Fruit fly (Drosophila melanogaster) whole organism, wandering third instar larva: ENCODE results near the gene CG42538.

Source experiments
- CG32264 ChIP-seq: fragments of 200-800 bp; sonication (Bioruptor generic); optimal IDR thresholded peaks from 2 replicates; lab custom pipeline; 2016; ENCODE audit warnings: missing biosample characterization, missing genetic modification characterization
- CG9705 ChIP-seq: fragments of 200-800 bp; sonication (Bioruptor generic); optimal IDR thresholded peaks from 2 replicates; lab custom pipeline; 2018; ENCODE audit warnings: missing biosample characterization, mild to moderate bottlenecking, missing genetic modification characterization
- CrebA ChIP-seq: fragments of 200-800 bp; sonication (Bioruptor generic); optimal IDR thresholded peaks from 2 replicates; lab custom pipeline; 2016; ENCODE audit warnings: missing biosample characterization, mild to moderate bottlenecking, missing genetic modification characterization, borderline replicate concordance
- Dfd ChIP-seq: fragments of >200 bp; optimal IDR thresholded peaks from 2 replicates; lab custom pipeline; 2017; ENCODE audit warnings: missing biosample characterization, missing genetic modification characterization
- Dif ChIP-seq: fragments of 200-275, 200-300 bp; sonication (Bioruptor generic); optimal IDR thresholded peaks from 2 replicates; lab custom pipeline; 2018; ENCODE audit warnings: missing biosample characterization, missing genetic modification characterization; ENCODE audit not compliant: partially characterized antibody
- HLH106 ChIP-seq: fragments of 200-800 bp; optimal IDR thresholded peaks from 3 replicates; lab custom pipeline; 2019; ENCODE audit warnings: missing biosample characterization, mild to moderate bottlenecking, missing genetic modification characterization, moderate library complexity
- Hnf4 ChIP-seq: fragments of 200-800 bp; sonication (Bioruptor generic); optimal IDR thresholded peaks from 2 replicates; lab custom pipeline; 2016; ENCODE audit warnings: missing biosample characterization, mild to moderate bottlenecking, missing genetic modification characterization
- Hr78 ChIP-seq: fragments of >200 bp; optimal IDR thresholded peaks from 2 replicates; lab custom pipeline; 2017; ENCODE audit warnings: missing biosample characterization, missing genetic modification characterization
- Hr83 ChIP-seq: fragments of 200-300 bp; sonication (Bioruptor generic); optimal IDR thresholded peaks from 2 replicates; lab custom pipeline; 2016; ENCODE audit warnings: missing biosample characterization, mild to moderate bottlenecking, missing genetic modification characterization, moderate library complexity; ENCODE audit not compliant: poor library complexity, severe bottlenecking
- Jra ChIP-seq: sonication (Bioruptor generic); optimal IDR thresholded peaks from 2 replicates; lab custom pipeline; 2016; ENCODE audit warnings: missing biosample characterization, missing genetic modification characterization
- Mio ChIP-seq: sonication (Bioruptor generic); optimal IDR thresholded peaks from 2 replicates; lab custom pipeline; 2016; ENCODE audit warnings: missing biosample characterization, missing genetic modification characterization
- Myc ChIP-seq: fragments of >200 bp; optimal IDR thresholded peaks from 2 replicates; lab custom pipeline; 2017
- N ChIP-seq: fragments of >200 bp; optimal IDR thresholded peaks from 2 replicates; lab custom pipeline; 2018; ENCODE audit warnings: missing biosample characterization, missing external identifiers, missing genetic modification characterization
- OdsH ChIP-seq: fragments of 200-800 bp; sonication (Bioruptor generic); optimal IDR thresholded peaks from 2 replicates; lab custom pipeline; 2016; ENCODE audit warnings: missing biosample characterization, mild to moderate bottlenecking, missing genetic modification characterization
- Rel ChIP-seq, 2 experiments: fragments of 200-800 bp; sonication (Bioruptor generic) in 1 of 2; optimal IDR thresholded peaks; 2 replicates in 1 of 2; 3 replicates in 1 of 2; lab custom pipeline; 2016 to 2019; ENCODE audit warnings: mild to moderate bottlenecking in 2 of 2, missing biosample characterization in 2 of 2, missing genetic modification characterization in 2 of 2, moderate library complexity in 1 of 2
- Sp1 ChIP-seq: fragments of 200-800 bp; sonication (Bioruptor generic); optimal IDR thresholded peaks from 3 replicates; lab custom pipeline; 2019; ENCODE audit warnings: missing biosample characterization, mild to moderate bottlenecking, missing genetic modification characterization, moderate library complexity
- Vsx2 ChIP-seq: fragments of 200-300, 225-300 bp; sonication (Bioruptor generic); optimal IDR thresholded peaks from 2 replicates; lab custom pipeline; 2018; ENCODE audit warnings: missing biosample characterization, missing genetic modification characterization; ENCODE audit not compliant: partially characterized antibody
- br ChIP-seq: fragments of 200-800 bp; sonication (Bioruptor generic); optimal IDR thresholded peaks from 2 replicates; lab custom pipeline; 2016; ENCODE audit warnings: missing biosample characterization, missing genetic modification characterization
- brk ChIP-seq: fragments of 200-800 bp; sonication (Bioruptor generic); optimal IDR thresholded peaks from 2 replicates; lab custom pipeline; 2016; ENCODE audit warnings: missing biosample characterization, mild to moderate bottlenecking, missing genetic modification characterization
- dl ChIP-seq, 2 experiments: fragments of 175-275, 200-275 bp in 1 of 2; fragments of 200-275 bp in 1 of 2; sonication (Bioruptor generic); optimal IDR thresholded peaks; lab custom pipeline; 2018; ENCODE audit warnings: mild to moderate bottlenecking in 2 of 2, missing biosample characterization in 2 of 2, missing genetic modification characterization in 2 of 2, moderate library complexity in 2 of 2; ENCODE audit not compliant: partially characterized antibody in 2 of 2, insufficient read depth in 1 of 2
- dmrt93B ChIP-seq: fragments of 200-800 bp; sonication (Bioruptor generic); optimal IDR thresholded peaks from 2 replicates; lab custom pipeline; 2018; ENCODE audit warnings: missing biosample characterization, mild to moderate bottlenecking, missing genetic modification characterization
- dsf ChIP-seq: sonication (Bioruptor generic); optimal IDR thresholded peaks from 2 replicates; lab custom pipeline; 2016; ENCODE audit warnings: missing biosample characterization, missing genetic modification characterization, borderline replicate concordance
- ey ChIP-seq: fragments of 200-800 bp; sonication (Bioruptor generic); optimal IDR thresholded peaks from 2 replicates; lab custom pipeline; 2016; ENCODE audit warnings: missing biosample characterization, missing genetic modification characterization
- foxo ChIP-seq, 2 experiments: fragments of 200-800 bp; sonication (Bioruptor generic); optimal IDR thresholded peaks; 2 replicates in 1 of 2; 3 replicates in 1 of 2; lab custom pipeline; 2016 to 2017; ENCODE audit warnings: missing biosample characterization in 2 of 2, missing genetic modification characterization in 2 of 2
- fru ChIP-seq: fragments of 200-800 bp; sonication (Bioruptor generic); optimal IDR thresholded peaks from 3 replicates; lab custom pipeline; 2016; ENCODE audit warnings: missing biosample characterization, mild to moderate bottlenecking, missing genetic modification characterization
- h ChIP-seq: fragments of 200-800 bp; sonication (Bioruptor generic); optimal IDR thresholded peaks from 3 replicates; lab custom pipeline; 2016; ENCODE audit warnings: missing biosample characterization, mild to moderate bottlenecking, missing genetic modification characterization
- jim ChIP-seq: fragments of 175-275, 200-325 bp; sonication (Bioruptor generic); optimal IDR thresholded peaks from 2 replicates; lab custom pipeline; 2016; ENCODE audit warnings: missing biosample characterization, mild to moderate bottlenecking, missing genetic modification characterization
- lola ChIP-seq: fragments of >200 bp; optimal IDR thresholded peaks from 2 replicates; lab custom pipeline; 2017; ENCODE audit warnings: missing biosample characterization, missing genetic modification characterization
- psq ChIP-seq: fragments of 200-800 bp; sonication (Bioruptor generic); optimal IDR thresholded peaks from 3 replicates; lab custom pipeline; 2017; ENCODE audit warnings: missing biosample characterization, mild to moderate bottlenecking, missing genetic modification characterization, moderate library complexity
- rgr ChIP-seq: fragments of 200-800 bp; sonication (Bioruptor generic); optimal IDR thresholded peaks from 3 replicates; lab custom pipeline; 2016; ENCODE audit warnings: missing biosample characterization, mild to moderate bottlenecking, missing genetic modification characterization
- sage ChIP-seq: fragments of 200-800 bp; sonication (Bioruptor generic); optimal IDR thresholded peaks from 2 replicates; lab custom pipeline; 2016; ENCODE audit warnings: missing biosample characterization, mild to moderate bottlenecking, missing genetic modification characterization
- sv ChIP-seq: fragments of 200-800 bp; sonication (Bioruptor generic); optimal IDR thresholded peaks from 3 replicates; lab custom pipeline; 2016; ENCODE audit warnings: missing biosample characterization, missing genetic modification characterization
- usp ChIP-seq: fragments of >200 bp; optimal IDR thresholded peaks from 2 replicates; lab custom pipeline; 2017; ENCODE audit warnings: missing biosample characterization, missing genetic modification characterization
- woc ChIP-seq: sonication (Bioruptor generic); optimal IDR thresholded peaks from 2 replicates; lab custom pipeline; 2016; ENCODE audit warnings: missing biosample characterization, mild to moderate bottlenecking, missing genetic modification characterization

The CG42538 gene

DNA sequence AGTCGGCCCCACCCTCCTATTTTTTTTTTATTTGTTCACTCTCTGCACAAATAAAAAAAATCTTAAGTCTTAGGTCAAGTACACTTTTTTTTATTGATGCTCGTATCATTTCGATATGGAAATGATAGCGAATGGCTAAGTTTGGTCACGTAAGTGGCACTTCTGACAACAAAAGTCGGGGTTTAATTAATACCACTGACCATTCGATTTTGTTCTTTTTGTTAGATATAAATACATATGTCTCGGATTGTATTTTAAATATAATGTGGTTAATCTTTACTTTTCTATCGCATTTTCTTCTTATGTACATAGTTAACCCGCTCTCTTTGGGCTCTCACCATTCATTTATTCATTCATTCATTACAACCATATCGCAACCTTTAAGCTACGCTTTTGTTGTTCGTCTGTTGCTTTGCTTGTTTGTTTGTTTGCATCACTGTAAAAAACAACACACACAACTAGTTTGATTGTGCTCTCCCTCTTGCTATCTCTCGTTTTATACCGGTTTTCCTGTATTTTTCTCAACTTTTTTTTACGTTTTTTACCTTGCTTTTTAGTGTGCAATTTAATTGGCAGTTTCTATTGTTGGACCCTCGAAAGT is 32.1 kb upstream of the CG42538 start:
- TF ChIP-seq Dfd (GFP tag; lab: Kevin White, UChicago) (no peak), Jra (GFP tag; lab: Kevin White, UChicago) (no peak), woc (no peak), Vsx2 (GFP tag; lab: Kevin White, UChicago) (no peak), CrebA (peak; percentile 11), fru (GFP tag; lab: Kevin White, UChicago) (peak; percentile 34), Hr78 (GFP tag; lab: Kevin White, UChicago) (no peak), Hr83 (GFP tag; lab: Kevin White, UChicago) (no peak), Mio (GFP tag; lab: Kevin White, UChicago) (no peak), sage (GFP tag; lab: Kevin White, UChicago) (no peak), Rel (GFP tag; optimal IDR thresholded peaks at IDR 0.05; lab: Kevin White, UChicago) (no peak), Rel (tag; optimal IDR thresholded peaks at IDR 0.05; lab: Kevin White, UChicago) (no peak), lola (GFP tag; lab: Kevin White, UChicago) (no peak), br (no peak), OdsH (GFP tag; lab: Kevin White, UChicago) (no peak), Dif (GFP tag; lab: Kevin White, UChicago) (no peak), dsf (GFP tag; lab: Kevin White, UChicago) (no peak), N (GFP tag; lab: Kevin White, UChicago) (no peak), foxo (GFP tag; optimal IDR thresholded peaks at IDR 0.05; lab: Kevin White, UChicago) (no peak), dl (GFP tag; optimal IDR thresholded peaks at IDR 0.05; lab: Kevin White, UChicago; ENCODE audit: insufficient read depth in 1 of 2, partially characterized antibody in 2 of 2) (no peak), psq (GFP tag; lab: Kevin White, UChicago) (peak; percentile 12), Hnf4 (GFP tag; lab: Kevin White, UChicago) (no peak), CG9705 (GFP tag; lab: Kevin White, UChicago) (no peak), brk (GFP tag; lab: Kevin White, UChicago) (no peak)

DNA sequence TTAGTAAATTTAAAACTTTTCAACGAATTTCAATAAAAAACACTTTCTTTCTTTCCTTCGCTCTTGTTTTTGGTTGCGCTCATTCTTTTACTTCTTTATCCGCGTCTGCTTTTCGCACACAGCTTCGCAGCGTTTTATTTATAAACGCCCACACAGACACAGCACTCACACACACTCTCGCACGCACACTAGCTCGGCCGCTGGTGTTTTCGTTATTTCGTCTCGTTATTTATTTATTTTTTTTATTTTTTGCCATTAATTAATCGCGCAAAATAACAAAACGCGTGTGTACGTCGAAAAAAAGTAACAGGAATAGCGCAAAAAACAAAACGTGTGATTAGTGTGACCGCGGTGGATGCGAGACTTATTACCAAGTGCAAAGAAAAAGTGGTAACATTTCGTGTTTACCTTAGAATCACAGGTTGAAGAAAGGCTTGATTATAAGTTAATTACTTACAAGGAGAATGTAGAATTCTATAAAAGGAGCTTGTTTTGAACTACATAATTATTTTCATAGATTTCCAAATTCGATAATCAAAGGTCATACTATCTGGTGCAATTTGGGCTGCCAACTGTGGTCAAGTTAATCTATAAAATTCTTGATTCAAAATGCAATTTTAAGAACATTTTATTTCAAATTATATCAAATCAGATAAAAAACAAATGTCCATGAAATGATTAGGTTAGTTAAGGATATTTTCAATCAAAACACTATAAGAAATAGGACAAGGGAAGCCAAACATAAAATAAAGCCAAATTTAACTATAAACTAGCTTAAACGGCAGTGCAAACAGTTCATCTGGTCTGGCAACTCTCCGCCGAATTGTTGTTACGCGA is 29.7 kb upstream of the CG42538 start, which contains the start of the genes hzg and mRpS31:
hzg (minus strand) TSS at position 336 of the 837 bp plus-strand sequence.
mRpS31 (plus strand) TSS at position 793 of the 837 bp plus-strand sequence.
- TF ChIP-seq Sp1 (GFP tag; lab: Kevin White, UChicago) (peak; percentile 69), rgr (peak; percentile 38), HLH106 (peak; percentile 74), CG32264 (GFP tag; lab: Kevin White, UChicago) (no peak), Jra (GFP tag; lab: Kevin White, UChicago) (peak; percentile 31), dmrt93B (peak; percentile 4), CG9705 (GFP tag; lab: Kevin White, UChicago) (peak; percentile 10), psq (GFP tag; lab: Kevin White, UChicago) (peak; percentile 97), woc (peak; percentile 61), sv (GFP tag; lab: Kevin White, UChicago) (peak; percentile 37), h (peak; percentile 52), Hnf4 (GFP tag; lab: Kevin White, UChicago) (peak; percentile 59), Rel (GFP tag; optimal IDR thresholded peaks at IDR 0.05; lab: Kevin White, UChicago) (peak; percentile 25), Rel (tag; optimal IDR thresholded peaks at IDR 0.05; lab: Kevin White, UChicago) (peak; percentile 88), Hr83 (GFP tag; lab: Kevin White, UChicago) (peak; percentile 28), Myc (lab: Kevin White, UChicago) (peak; percentile 93), sage (GFP tag; lab: Kevin White, UChicago) (peak; percentile 10), dl (GFP tag; optimal IDR thresholded peaks at IDR 0.05; lab: Kevin White, UChicago; ENCODE audit: insufficient read depth in 1 of 2, partially characterized antibody in 2 of 2) (no peak), fru (GFP tag; lab: Kevin White, UChicago) (peak; percentile 45), foxo (GFP tag; optimal IDR thresholded peaks at IDR 0.05; lab: Kevin White, UChicago) (peak; percentile 39 to 63), OdsH (GFP tag; lab: Kevin White, UChicago) (peak; percentile 51), Dfd (GFP tag; lab: Kevin White, UChicago) (no peak), ey (GFP tag; lab: Kevin White, UChicago) (peak; percentile 57), usp (GFP tag; lab: Kevin White, UChicago) (no peak), jim (GFP tag; lab: Kevin White, UChicago) (no peak), br (peak; percentile 5), Vsx2 (GFP tag; lab: Kevin White, UChicago) (no peak), dsf (GFP tag; lab: Kevin White, UChicago) (peak; percentile 33)
